Fruit fly (Drosophila melanogaster) whole organism, wandering third instar larva: Measurements from ENCODE around the gene CG5644.

ENCODE experiments used
- Abd-B ChIP-seq: fragments of >200 bp; optimal IDR thresholded peaks from 2 replicates; lab custom pipeline; 2017; ENCODE audit warnings: missing biosample characterization, missing genetic modification characterization
- CG32264 ChIP-seq: fragments of 200-800 bp; sonication (Bioruptor generic); optimal IDR thresholded peaks from 2 replicates; lab custom pipeline; 2016; ENCODE audit warnings: missing biosample characterization, missing genetic modification characterization
- CG9705 ChIP-seq: fragments of 200-800 bp; sonication (Bioruptor generic); optimal IDR thresholded peaks from 2 replicates; lab custom pipeline; 2018; ENCODE audit warnings: missing biosample characterization, mild to moderate bottlenecking, missing genetic modification characterization
- Dfd ChIP-seq: fragments of >200 bp; optimal IDR thresholded peaks from 2 replicates; lab custom pipeline; 2017; ENCODE audit warnings: missing biosample characterization, missing genetic modification characterization
- Dif ChIP-seq: fragments of 200-275, 200-300 bp; sonication (Bioruptor generic); optimal IDR thresholded peaks from 2 replicates; lab custom pipeline; 2018; ENCODE audit warnings: missing biosample characterization, missing genetic modification characterization; ENCODE audit not compliant: partially characterized antibody
- GATAd ChIP-seq: sonication (Bioruptor generic); optimal IDR thresholded peaks from 2 replicates; lab custom pipeline; 2016; ENCODE audit warnings: missing biosample characterization, missing genetic modification characterization
- HLH106 ChIP-seq: fragments of 200-800 bp; optimal IDR thresholded peaks from 3 replicates; lab custom pipeline; 2019; ENCODE audit warnings: missing biosample characterization, mild to moderate bottlenecking, missing genetic modification characterization, moderate library complexity
- Hr78 ChIP-seq: fragments of >200 bp; optimal IDR thresholded peaks from 2 replicates; lab custom pipeline; 2017; ENCODE audit warnings: missing biosample characterization, missing genetic modification characterization
- Hr83 ChIP-seq: fragments of 200-300 bp; sonication (Bioruptor generic); optimal IDR thresholded peaks from 2 replicates; lab custom pipeline; 2016; ENCODE audit warnings: missing biosample characterization, mild to moderate bottlenecking, missing genetic modification characterization, moderate library complexity; ENCODE audit not compliant: poor library complexity, severe bottlenecking
- Jra ChIP-seq: sonication (Bioruptor generic); optimal IDR thresholded peaks from 2 replicates; lab custom pipeline; 2016; ENCODE audit warnings: missing biosample characterization, missing genetic modification characterization
- Mio ChIP-seq: sonication (Bioruptor generic); optimal IDR thresholded peaks from 2 replicates; lab custom pipeline; 2016; ENCODE audit warnings: missing biosample characterization, missing genetic modification characterization
- Myc ChIP-seq: fragments of >200 bp; optimal IDR thresholded peaks from 2 replicates; lab custom pipeline; 2017
- N ChIP-seq: fragments of >200 bp; optimal IDR thresholded peaks from 2 replicates; lab custom pipeline; 2018; ENCODE audit warnings: missing biosample characterization, missing external identifiers, missing genetic modification characterization
- OdsH ChIP-seq: fragments of 200-800 bp; sonication (Bioruptor generic); optimal IDR thresholded peaks from 2 replicates; lab custom pipeline; 2016; ENCODE audit warnings: missing biosample characterization, mild to moderate bottlenecking, missing genetic modification characterization
- Rel ChIP-seq, 2 experiments: fragments of 200-800 bp; sonication (Bioruptor generic) in 1 of 2; optimal IDR thresholded peaks; 2 replicates in 1 of 2; 3 replicates in 1 of 2; lab custom pipeline; 2016 to 2019; ENCODE audit warnings: mild to moderate bottlenecking in 2 of 2, missing biosample characterization in 2 of 2, missing genetic modification characterization in 2 of 2, moderate library complexity in 1 of 2
- Sp1 ChIP-seq: fragments of 200-800 bp; sonication (Bioruptor generic); optimal IDR thresholded peaks from 3 replicates; lab custom pipeline; 2019; ENCODE audit warnings: missing biosample characterization, mild to moderate bottlenecking, missing genetic modification characterization, moderate library complexity
- Vsx2 ChIP-seq: fragments of 200-300, 225-300 bp; sonication (Bioruptor generic); optimal IDR thresholded peaks from 2 replicates; lab custom pipeline; 2018; ENCODE audit warnings: missing biosample characterization, missing genetic modification characterization; ENCODE audit not compliant: partially characterized antibody
- br ChIP-seq: fragments of 200-800 bp; sonication (Bioruptor generic); optimal IDR thresholded peaks from 2 replicates; lab custom pipeline; 2016; ENCODE audit warnings: missing biosample characterization, missing genetic modification characterization
- brk ChIP-seq: fragments of 200-800 bp; sonication (Bioruptor generic); optimal IDR thresholded peaks from 2 replicates; lab custom pipeline; 2016; ENCODE audit warnings: missing biosample characterization, mild to moderate bottlenecking, missing genetic modification characterization
- dl ChIP-seq, 2 experiments: fragments of 175-275, 200-275 bp in 1 of 2; fragments of 200-275 bp in 1 of 2; sonication (Bioruptor generic); optimal IDR thresholded peaks; lab custom pipeline; 2018; ENCODE audit warnings: mild to moderate bottlenecking in 2 of 2, missing biosample characterization in 2 of 2, missing genetic modification characterization in 2 of 2, moderate library complexity in 2 of 2; ENCODE audit not compliant: partially characterized antibody in 2 of 2, insufficient read depth in 1 of 2
- dmrt93B ChIP-seq: fragments of 200-800 bp; sonication (Bioruptor generic); optimal IDR thresholded peaks from 2 replicates; lab custom pipeline; 2018; ENCODE audit warnings: missing biosample characterization, mild to moderate bottlenecking, missing genetic modification characterization
- dsf ChIP-seq: sonication (Bioruptor generic); optimal IDR thresholded peaks from 2 replicates; lab custom pipeline; 2016; ENCODE audit warnings: missing biosample characterization, missing genetic modification characterization, borderline replicate concordance
- ey ChIP-seq: fragments of 200-800 bp; sonication (Bioruptor generic); optimal IDR thresholded peaks from 2 replicates; lab custom pipeline; 2016; ENCODE audit warnings: missing biosample characterization, missing genetic modification characterization
- foxo ChIP-seq, 2 experiments: fragments of 200-800 bp; sonication (Bioruptor generic); optimal IDR thresholded peaks; 2 replicates in 1 of 2; 3 replicates in 1 of 2; lab custom pipeline; 2016 to 2017; ENCODE audit warnings: missing biosample characterization in 2 of 2, missing genetic modification characterization in 2 of 2
- fru ChIP-seq: fragments of 200-800 bp; sonication (Bioruptor generic); optimal IDR thresholded peaks from 3 replicates; lab custom pipeline; 2016; ENCODE audit warnings: missing biosample characterization, mild to moderate bottlenecking, missing genetic modification characterization
- h ChIP-seq: fragments of 200-800 bp; sonication (Bioruptor generic); optimal IDR thresholded peaks from 3 replicates; lab custom pipeline; 2016; ENCODE audit warnings: missing biosample characterization, mild to moderate bottlenecking, missing genetic modification characterization
- jim ChIP-seq: fragments of 175-275, 200-325 bp; sonication (Bioruptor generic); optimal IDR thresholded peaks from 2 replicates; lab custom pipeline; 2016; ENCODE audit warnings: missing biosample characterization, mild to moderate bottlenecking, missing genetic modification characterization
- lola ChIP-seq: fragments of >200 bp; optimal IDR thresholded peaks from 2 replicates; lab custom pipeline; 2017; ENCODE audit warnings: missing biosample characterization, missing genetic modification characterization
- pan ChIP-seq: fragments of >200 bp; optimal IDR thresholded peaks from 2 replicates; lab custom pipeline; 2017
- psq ChIP-seq: fragments of 200-800 bp; sonication (Bioruptor generic); optimal IDR thresholded peaks from 3 replicates; lab custom pipeline; 2017; ENCODE audit warnings: missing biosample characterization, mild to moderate bottlenecking, missing genetic modification characterization, moderate library complexity
- rgr ChIP-seq: fragments of 200-800 bp; sonication (Bioruptor generic); optimal IDR thresholded peaks from 3 replicates; lab custom pipeline; 2016; ENCODE audit warnings: missing biosample characterization, mild to moderate bottlenecking, missing genetic modification characterization
- sage ChIP-seq: fragments of 200-800 bp; sonication (Bioruptor generic); optimal IDR thresholded peaks from 2 replicates; lab custom pipeline; 2016; ENCODE audit warnings: missing biosample characterization, mild to moderate bottlenecking, missing genetic modification characterization
- sv ChIP-seq: fragments of 200-800 bp; sonication (Bioruptor generic); optimal IDR thresholded peaks from 3 replicates; lab custom pipeline; 2016; ENCODE audit warnings: missing biosample characterization, missing genetic modification characterization
- tai ChIP-seq: sonication (Bioruptor generic); optimal IDR thresholded peaks from 2 replicates; lab custom pipeline; 2016; ENCODE audit warnings: missing biosample characterization, missing genetic modification characterization
- usp ChIP-seq: fragments of >200 bp; optimal IDR thresholded peaks from 2 replicates; lab custom pipeline; 2017; ENCODE audit warnings: missing biosample characterization, missing genetic modification characterization
- woc ChIP-seq: sonication (Bioruptor generic); optimal IDR thresholded peaks from 2 replicates; lab custom pipeline; 2016; ENCODE audit warnings: missing biosample characterization, mild to moderate bottlenecking, missing genetic modification characterization

CG5644 gene

DNA sequence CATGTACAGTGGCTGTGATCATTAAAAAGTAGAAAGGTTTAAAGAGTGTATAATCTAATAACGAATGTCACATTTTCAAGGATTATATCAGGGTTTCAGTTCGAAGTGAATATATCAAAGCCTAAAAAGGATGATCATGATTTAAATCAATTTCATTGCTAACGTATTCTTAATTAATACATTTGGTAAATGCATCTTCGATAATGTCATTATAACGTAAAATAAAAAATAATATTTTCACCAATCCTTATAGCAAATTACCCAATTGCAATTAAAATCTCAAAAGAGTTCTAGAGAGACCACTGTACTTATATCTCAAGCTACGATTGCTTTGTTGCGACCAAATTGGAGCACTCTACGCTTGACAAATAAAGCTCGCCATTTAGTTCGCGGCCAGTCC, 2.4 kb upstream of the CG5644 start:
- TF ChIP-seq foxo (GFP tag; optimal IDR thresholded peaks at IDR 0.05; lab: Kevin White, UChicago) (peak in 1 of 2 experiments; percentile 26), h (GFP tag; lab: Kevin White, UChicago) (peak; percentile 12), woc (no peak), HLH106 (tag; lab: Kevin White, UChicago) (peak; percentile 15)

DNA sequence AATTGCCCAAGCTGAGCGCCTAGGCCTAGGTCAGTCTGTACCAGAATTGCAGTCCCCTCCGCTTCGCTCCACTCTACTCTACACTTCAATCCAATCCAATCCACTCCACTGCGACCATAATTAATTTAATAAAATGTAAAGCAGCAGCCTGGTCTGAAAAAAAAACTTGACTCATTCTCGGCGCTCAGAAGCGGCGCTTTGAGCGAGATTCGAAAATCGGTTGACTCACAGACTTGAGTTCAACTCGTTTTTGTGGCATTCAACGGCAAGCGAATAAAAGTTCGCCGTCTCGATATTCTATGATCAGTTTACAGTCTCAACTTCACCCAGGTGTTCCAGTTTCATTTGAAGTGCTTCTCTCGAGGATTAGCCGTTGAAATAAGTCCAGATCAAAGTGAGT, 1.8 kb upstream of the CG5644 start, which contains the start of gene CG13314:
Gene CG13314, plus strand, starts transcription at position 301 of the 400 bp plus-strand sequence.
- no peak for TF ChIP-seq CG9705
- no peak for TF ChIP-seq HLH106 (tag; lab: Kevin White, UChicago)
- TF ChIP-seq Rel (GFP tag; optimal IDR thresholded peaks at IDR 0.05; lab: Kevin White, UChicago), result no peak
- no peak for TF ChIP-seq Rel (tag; optimal IDR thresholded peaks at IDR 0.05; lab: Kevin White, UChicago)
- no peak for TF ChIP-seq dmrt93B
- no peak for TF ChIP-seq rgr (GFP tag; lab: Kevin White, UChicago)
- TF ChIP-seq Dfd (GFP tag; lab: Kevin White, UChicago), result no peak
- no peak for TF ChIP-seq jim

DNA sequence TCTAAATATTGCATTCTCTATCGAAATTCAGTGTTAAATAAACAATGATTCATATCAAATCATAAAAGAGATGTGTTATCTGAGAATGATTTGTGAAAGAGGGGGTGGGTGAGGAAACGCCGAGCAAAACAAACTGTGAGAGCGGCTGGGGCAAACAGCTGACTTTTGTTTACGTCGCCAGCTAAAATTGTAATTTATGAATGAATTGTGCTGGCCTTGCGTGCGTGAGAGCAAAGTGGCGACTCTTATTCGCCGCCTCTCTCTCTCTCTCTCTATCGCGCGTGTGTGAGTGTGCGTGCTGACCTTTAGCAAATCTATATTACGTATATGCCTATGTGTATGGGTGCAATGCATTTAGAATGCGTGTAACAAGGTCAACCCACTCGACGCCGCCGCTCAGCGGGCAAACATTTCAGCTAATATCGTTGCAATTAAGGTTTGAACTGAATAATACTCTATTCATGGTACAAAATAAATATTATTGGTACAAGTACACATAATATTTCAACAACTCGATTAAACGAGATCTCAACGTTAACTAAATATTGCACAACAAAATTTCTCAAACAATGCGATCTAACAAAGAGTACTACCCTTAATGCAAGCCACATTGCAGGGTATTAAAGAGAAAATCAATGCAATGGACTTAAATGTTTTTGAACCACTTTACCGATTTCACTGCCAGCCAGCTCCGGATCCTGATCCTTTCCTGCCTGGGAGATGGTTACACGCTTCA, 834 bp downstream of the CG5644 start:
- TF ChIP-seq OdsH (GFP tag; lab: Kevin White, UChicago) (peak; percentile 44), Dif (GFP tag; lab: Kevin White, UChicago) (peak; percentile 51), ey (GFP tag; lab: Kevin White, UChicago) (peak; percentile 55), h (GFP tag; lab: Kevin White, UChicago) (peak; percentile 44), foxo (GFP tag; optimal IDR thresholded peaks at IDR 0.05; lab: Kevin White, UChicago) (peak in 1 of 2 experiments; percentile 42), Hr83 (GFP tag; lab: Kevin White, UChicago) (no peak), HLH106 (tag; lab: Kevin White, UChicago) (peak; percentile 13), tai (GFP tag; lab: Kevin White, UChicago) (no peak), Jra (GFP tag; lab: Kevin White, UChicago) (no peak), rgr (GFP tag; lab: Kevin White, UChicago) (peak; percentile 46), psq (GFP tag; lab: Kevin White, UChicago) (peak; percentile 68), fru (GFP tag; lab: Kevin White, UChicago) (peak; percentile 8)

DNA sequence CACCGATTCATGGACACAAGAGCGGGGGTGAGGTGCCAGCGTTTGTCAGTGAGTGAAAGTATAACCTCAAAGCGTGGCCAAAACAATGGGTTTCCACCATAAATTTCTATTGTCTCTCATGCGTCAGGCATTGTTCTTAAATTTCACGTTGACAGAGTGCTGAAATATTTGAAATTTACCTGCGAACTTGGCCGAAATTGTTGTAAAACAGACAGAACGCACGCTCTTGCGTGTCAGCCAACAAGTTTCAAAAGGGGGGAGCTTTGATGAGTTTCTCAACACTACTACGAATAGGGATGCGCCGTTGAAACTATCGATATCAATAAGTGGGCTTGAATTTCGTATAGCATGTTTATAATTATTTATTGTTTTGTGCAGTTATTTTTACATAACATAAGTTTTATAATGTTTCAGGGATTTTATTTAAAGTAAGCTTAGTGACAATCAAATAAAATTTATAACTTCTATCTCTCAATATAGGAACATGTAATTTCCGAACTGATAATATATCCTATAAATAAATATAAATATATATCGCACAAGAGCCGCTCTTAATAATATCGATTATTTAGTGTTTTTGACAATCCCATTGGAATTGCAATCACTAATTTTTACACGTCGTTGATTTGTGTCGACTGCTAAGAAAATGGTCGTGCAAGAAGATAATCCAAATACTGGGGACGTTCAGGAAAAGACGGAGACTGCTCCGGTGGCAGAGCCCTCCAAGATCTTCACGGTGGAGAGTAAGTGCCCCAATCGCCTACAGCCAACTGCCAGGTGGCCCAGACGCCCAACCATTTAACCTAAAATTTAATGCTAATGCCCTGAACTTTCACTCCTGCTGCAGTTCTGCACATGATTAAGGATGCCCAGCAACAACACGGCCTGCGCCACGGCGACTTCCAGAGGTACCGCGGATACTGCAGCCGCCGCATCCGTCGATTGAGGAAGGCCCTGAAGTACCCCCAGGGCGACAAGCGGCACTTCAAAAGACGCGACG, 4.9 kb downstream of the CG5644 start, which contains the start of the genes pix and Srp68:
Gene pix, minus strand, starts transcription at position 288 of the 1,000 bp plus-strand sequence.
Gene Srp68, plus strand, starts transcription at position 569 of the 1,000 bp plus-strand sequence.
- TF ChIP-seq HLH106 (tag; lab: Kevin White, UChicago), result peak; percentile 80
- no peak for TF ChIP-seq tai (GFP tag; lab: Kevin White, UChicago)
- peak; percentile 70 for TF ChIP-seq ey (GFP tag; lab: Kevin White, UChicago)
- TF ChIP-seq rgr (GFP tag; lab: Kevin White, UChicago), result peak; percentile 72
- TF ChIP-seq dsf (GFP tag; lab: Kevin White, UChicago), result no peak
- no peak for TF ChIP-seq br
- TF ChIP-seq Rel (GFP tag; optimal IDR thresholded peaks at IDR 0.05; lab: Kevin White, UChicago), result no peak
- peak; percentile 25 for TF ChIP-seq Rel (tag; optimal IDR thresholded peaks at IDR 0.05; lab: Kevin White, UChicago)
- TF ChIP-seq sage, result no peak
- TF ChIP-seq pan (lab: Kevin White, UChicago), result no peak
- no peak for TF ChIP-seq Jra (GFP tag; lab: Kevin White, UChicago)
- no peak for TF ChIP-seq Mio (GFP tag; lab: Kevin White, UChicago)
- TF ChIP-seq Hr83 (GFP tag; lab: Kevin White, UChicago), result peak; percentile 0
- TF ChIP-seq h (GFP tag; lab: Kevin White, UChicago), result no peak
- peak; percentile 70 for TF ChIP-seq OdsH (GFP tag; lab: Kevin White, UChicago)
- TF ChIP-seq dmrt93B, result peak; percentile 31
- TF ChIP-seq Dfd (GFP tag; lab: Kevin White, UChicago), result no peak
- TF ChIP-seq jim, result no peak
- no peak for TF ChIP-seq Myc (lab: Kevin White, UChicago)
- peak; percentile 44 for TF ChIP-seq woc
- TF ChIP-seq usp, result no peak
- no peak for TF ChIP-seq fru (GFP tag; lab: Kevin White, UChicago)
- peak; percentile 60 for TF ChIP-seq GATAd (GFP tag; lab: Kevin White, UChicago)
- no peak for TF ChIP-seq lola (GFP tag; lab: Kevin White, UChicago)
- no peak for TF ChIP-seq Abd-B
- no peak for TF ChIP-seq Vsx2 (GFP tag; lab: Kevin White, UChicago)
- TF ChIP-seq CG32264, result no peak
- peak; percentile 74 for TF ChIP-seq psq (GFP tag; lab: Kevin White, UChicago)
- no peak for TF ChIP-seq N
- no peak for TF ChIP-seq Hr78 (GFP tag; lab: Kevin White, UChicago)
- no peak for TF ChIP-seq brk (GFP tag; lab: Kevin White, UChicago)
- peak; percentile 74 for TF ChIP-seq Sp1 (GFP tag; lab: Kevin White, UChicago)
- TF ChIP-seq dl (GFP tag; optimal IDR thresholded peaks at IDR 0.05; lab: Kevin White, UChicago; ENCODE audit: insufficient read depth in 1 of 2, partially characterized antibody in 2 of 2), result no peak
- peak; percentile 55 for TF ChIP-seq sv (GFP tag; lab: Kevin White, UChicago)
- TF ChIP-seq foxo (GFP tag; optimal IDR thresholded peaks at IDR 0.05; lab: Kevin White, UChicago), result peak in 1 of 2 experiments; percentile 61
